Worm (Caenorhabditis elegans): Measurements from ENCODE around the gene faah-1.

- no peak for TF ChIP-seq tab-1 (GFP tag; IDR thresholded peaks at IDR 0.05)
- TF ChIP-seq med-1 (GFP tag; optimal IDR thresholded peaks at IDR 0.05; ENCODE audit: insufficient read depth), result no peak
- TF ChIP-seq klf-2 (GFP tag; conservative IDR thresholded peaks at IDR 0.05), result no peak
- no peak for TF ChIP-seq cog-1 (tag; optimal IDR thresholded peaks at IDR 0.05)
Measured at ce11 chrIV:8151721-8152120, 7.5 kb upstream of the faah-1 start.

Data from whole organism, midembryonic.